Worm (Caenorhabditis elegans): ENCODE data around the gene T04C9.2.

- TF ChIP-seq T22C8.4 (GFP tag; IDR thresholded peaks at IDR 0.05) (no peak), cog-1 (tag; optimal IDR thresholded peaks at IDR 0.05) (no peak), ztf-29 (GFP tag; IDR thresholded peaks at IDR 0.05) (no peak), ref-1 (GFP tag; conservative IDR thresholded peaks at IDR 0.05) (no peak), klf-2 (GFP tag; conservative IDR thresholded peaks at IDR 0.05) (no peak)
These were observed 3.7 kb upstream of the T04C9.2 start for ce11 chrIII:5988010-5988409.
